Fruit fly (Drosophila melanogaster): ENCODE results near the gene AdamTS-A.

DNA sequence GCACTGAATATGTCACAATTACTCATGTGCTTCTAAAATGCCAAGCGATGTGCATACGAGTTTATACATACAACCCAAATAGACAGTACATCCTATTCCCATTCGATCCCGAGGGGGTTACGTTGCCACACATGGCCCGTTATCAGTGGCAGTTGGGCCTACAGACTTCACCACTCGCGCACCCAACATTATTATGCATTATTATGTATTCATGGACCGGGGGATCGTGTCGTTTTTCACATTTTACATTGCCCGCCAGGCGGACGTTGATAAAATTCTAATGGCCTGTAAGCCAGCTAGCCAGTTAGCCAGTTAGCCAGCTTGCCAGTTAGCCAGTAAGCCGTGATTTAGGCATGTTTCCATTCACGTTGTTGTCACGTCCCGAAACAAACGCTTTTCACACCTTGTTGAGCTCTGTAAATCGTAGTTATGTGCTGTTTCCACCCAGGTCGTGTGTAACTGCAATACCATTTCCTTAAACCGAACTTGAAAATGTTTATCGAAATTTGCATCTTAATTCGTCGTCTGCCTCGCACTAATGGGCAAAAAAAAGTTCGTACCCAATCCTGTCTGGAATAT lies 2.5 kb downstream of the AdamTS-A start:
- TF ChIP-seq sage (GFP tag; optimal IDR thresholded peaks at IDR 0.05) (no peak), Sp1 (GFP tag; optimal IDR thresholded peaks at IDR 0.05) (no peak), fru (GFP tag; optimal IDR thresholded peaks at IDR 0.05) (no peak), lola (GFP tag; optimal IDR thresholded peaks at IDR 0.05) (no peak), Dfd (GFP tag; optimal IDR thresholded peaks at IDR 0.05) (no peak), Myc (optimal IDR thresholded peaks at IDR 0.05) (no peak), dsf (GFP tag; optimal IDR thresholded peaks at IDR 0.05; ENCODE audit: borderline replicate concordance) (no peak)
